Worm (Caenorhabditis elegans) whole organism, young adult: ENCODE results near the gene T13F2.4.

Experiments
- B0261.1 ChIP-seq: sonication (generic microtip); optimal IDR thresholded peaks from 2 replicates; lab custom pipeline; 2016; ENCODE audit warnings: mild to moderate bottlenecking, missing genetic modification characterization, moderate library complexity, missing compliant biosample characterization
- B0336.3 ChIP-seq: fragments of 200-800 bp; sonication (Bioruptor generic); IDR thresholded peaks from 2 replicates; pipeline ENCODE4 v1.3.6; 2022; ENCODE audit warnings: missing genetic modification characterization, missing compliant biosample characterization
- F10E7.11 ChIP-seq: sonication (generic microtip); optimal IDR thresholded peaks from 2 replicates; lab custom pipeline; 2017; ENCODE audit warnings: mild to moderate bottlenecking, missing genetic modification characterization, moderate library complexity, missing compliant biosample characterization
- F23B12.7 ChIP-seq: sonication (generic microtip); optimal IDR thresholded peaks from 2 replicates; lab custom pipeline; 2017; ENCODE audit warnings: missing genetic modification characterization, mild to moderate bottlenecking, missing compliant biosample characterization, antibody characterized with exemption, moderate library complexity; ENCODE audit not compliant: insufficient read depth
- F39B2.1 ChIP-seq: fragments of 200-800 bp; sonication (Bioruptor generic); IDR thresholded peaks from 2 replicates; pipeline ENCODE4 v1.3.6; 2022; ENCODE audit warnings: missing genetic modification reagents, missing genetic modification characterization, missing compliant biosample characterization
- F49E8.2 ChIP-seq: sonication (generic microtip); optimal IDR thresholded peaks from 3 replicates; lab custom pipeline; 2017; ENCODE audit warnings: missing genetic modification characterization, mild to moderate bottlenecking, missing compliant biosample characterization, antibody characterized with exemption, moderate library complexity; ENCODE audit not compliant: insufficient read depth
- F55B11.4 ChIP-seq: sonication (generic microtip); optimal IDR thresholded peaks from 2 replicates; lab custom pipeline; 2016; ENCODE audit warnings: missing compliant biosample characterization, missing genetic modification characterization, borderline replicate concordance; ENCODE audit not compliant: insufficient read depth
- F57C9.4 ChIP-seq: sonication (generic microtip); optimal IDR thresholded peaks from 2 replicates; lab custom pipeline; 2017; ENCODE audit warnings: mild to moderate bottlenecking, missing genetic modification characterization, missing compliant biosample characterization
- K11D2.4 ChIP-seq: fragments of 200-800 bp; sonication (Bioruptor generic); IDR thresholded peaks from 2 replicates; pipeline ENCODE4 v1.3.6; 2022; ENCODE audit warnings: missing genetic modification reagents, missing genetic modification characterization, missing compliant biosample characterization
- K12H6.12 ChIP-seq: fragments of 200-800 bp; sonication (Bioruptor generic); optimal IDR thresholded peaks from 2 replicates; lab custom pipeline; 2018; ENCODE audit warnings: mild to moderate bottlenecking, missing genetic modification characterization, missing compliant biosample characterization
- T07F8.4 ChIP-seq: sonication (generic microtip); optimal IDR thresholded peaks from 2 replicates; lab custom pipeline; 2016; ENCODE audit warnings: mild to moderate bottlenecking, missing genetic modification characterization, moderate library complexity, missing compliant biosample characterization
- Y56A3A.18 ChIP-seq: fragments of 200-800 bp; sonication (Bioruptor generic); IDR thresholded peaks from 2 replicates; pipeline ENCODE4 v1.3.6; 2022; ENCODE audit warnings: missing genetic modification reagents, missing genetic modification characterization, missing compliant biosample characterization
- ZK185.1 ChIP-seq: sonication (generic microtip); optimal IDR thresholded peaks from 2 replicates; lab custom pipeline; 2016; ENCODE audit warnings: mild to moderate bottlenecking, missing genetic modification characterization, missing compliant biosample characterization; ENCODE audit not compliant: poor library complexity, severe bottlenecking
- akir-1 ChIP-seq: fragments of 200-800 bp; sonication (Bioruptor generic); optimal IDR thresholded peaks from 2 replicates; lab custom pipeline; 2018; ENCODE audit warnings: mild to moderate bottlenecking, missing genetic modification characterization, moderate library complexity, missing compliant biosample characterization
- athp-1 ChIP-seq: sonication (generic microtip); optimal IDR thresholded peaks from 2 replicates; lab custom pipeline; 2017; ENCODE audit warnings: mild to moderate bottlenecking, missing genetic modification characterization, missing compliant biosample characterization
- bed-1 ChIP-seq: fragments of 200-800 bp; sonication (Bioruptor generic); IDR thresholded peaks from 2 replicates; pipeline ENCODE4 v1.3.6; 2022; ENCODE audit warnings: missing genetic modification reagents, missing genetic modification characterization, missing compliant biosample characterization
- ccch-3 ChIP-seq: fragments of 200-800 bp; sonication (Bioruptor generic); optimal IDR thresholded peaks from 2 replicates; lab custom pipeline; 2018; ENCODE audit warnings: mild to moderate bottlenecking, missing genetic modification characterization, missing compliant biosample characterization
- cebp-1 ChIP-seq, 2 experiments: fragments of 200-800 bp in 1 of 2; sonication (Bioruptor generic) in 1 of 2; sonication (generic microtip) in 1 of 2; IDR thresholded peaks in 1 of 2; optimal IDR thresholded peaks in 1 of 2; 2 replicates each; pipeline versions ENCODE4 v1.3.6 to Lab custom; 2017 to 2022; ENCODE audit warnings: missing compliant biosample characterization in 2 of 2, missing genetic modification characterization in 2 of 2, mild to moderate bottlenecking in 1 of 2, missing genetic modification reagents in 1 of 2, moderate library complexity in 1 of 2
- cebp-2 ChIP-seq: fragments of 200-800 bp; sonication (Bioruptor generic); IDR thresholded peaks from 2 replicates; pipeline ENCODE4 v1.3.6; 2022; ENCODE audit warnings: missing genetic modification characterization, missing compliant biosample characterization
- ceh-40 ChIP-seq: fragments of 200-800 bp; sonication (Bioruptor generic); IDR thresholded peaks from 2 replicates; pipeline ENCODE4 v1.3.6; 2022; ENCODE audit warnings: missing genetic modification characterization, missing compliant biosample characterization
- ceh-91 ChIP-seq: fragments of 200-800 bp; sonication (Bioruptor generic); IDR thresholded peaks from 2 replicates; pipeline ENCODE4 v1.3.6; 2022; ENCODE audit warnings: missing genetic modification reagents, missing genetic modification characterization, missing compliant biosample characterization
- chd-7 ChIP-seq: sonication (generic microtip); optimal IDR thresholded peaks from 2 replicates; lab custom pipeline; 2016; ENCODE audit warnings: mild to moderate bottlenecking, missing genetic modification characterization, moderate library complexity, missing compliant biosample characterization
- lag-1 ChIP-seq: fragments of 200-800 bp; sonication (Bioruptor generic); IDR thresholded peaks from 2 replicates; pipeline ENCODE4 v1.3.6; 2022; ENCODE audit warnings: missing genetic modification reagents, missing genetic modification characterization, missing compliant biosample characterization
- lin-26 ChIP-seq: fragments of 200-800 bp; sonication (Bioruptor generic); IDR thresholded peaks from 2 replicates; pipeline ENCODE4 v1.3.6; 2022; ENCODE audit warnings: missing genetic modification reagents, missing genetic modification characterization, missing compliant biosample characterization
- lin-40 ChIP-seq: sonication (generic microtip); optimal IDR thresholded peaks from 2 replicates; lab custom pipeline; 2016; ENCODE audit warnings: missing genetic modification characterization, mild to moderate bottlenecking, missing compliant biosample characterization, missing genotype, missing genetic modification reagents
- madf-8 ChIP-seq: fragments of 200-800 bp; sonication (Bioruptor generic); conservative IDR thresholded peaks from 2 replicates; pipeline ENCODE4 v1.3.6; 2022; ENCODE audit warnings: missing genetic modification reagents, missing genetic modification characterization, missing compliant biosample characterization
- mcd-1 ChIP-seq: fragments of 200-800 bp; sonication (Bioruptor generic); IDR thresholded peaks from 2 replicates; pipeline ENCODE4 v1.3.6; 2022; ENCODE audit warnings: missing genetic modification reagents, missing genetic modification characterization, missing compliant biosample characterization
- mel-28 ChIP-seq: sonication (generic microtip); optimal IDR thresholded peaks from 2 replicates; lab custom pipeline; 2016; ENCODE audit warnings: borderline replicate concordance, mild to moderate bottlenecking, missing genetic modification characterization, missing compliant biosample characterization
- mes-4 ChIP-seq: sonication (generic microtip); optimal IDR thresholded peaks from 2 replicates; lab custom pipeline; 2016; ENCODE audit warnings: missing genotype, missing genetic modification characterization, missing compliant biosample characterization
- nhr-120 ChIP-seq: fragments of 200-800 bp; sonication (Bioruptor generic); IDR thresholded peaks from 2 replicates; pipeline ENCODE4 v1.3.6; 2022; ENCODE audit warnings: missing genetic modification characterization, missing compliant biosample characterization
- nhr-27 ChIP-seq: fragments of 200-800 bp; sonication (Bioruptor generic); optimal IDR thresholded peaks from 2 replicates; lab custom pipeline; 2018; ENCODE audit warnings: mild to moderate bottlenecking, missing genetic modification characterization, moderate library complexity, missing compliant biosample characterization
- nhr-80 ChIP-seq: sonication (generic microtip); optimal IDR thresholded peaks from 2 replicates; lab custom pipeline; 2016; ENCODE audit warnings: missing genetic modification characterization, missing compliant biosample characterization
- rpc-1 ChIP-seq, 2 experiments: fragments of 150-350 bp in 1 of 2; sonication (generic microtip) in 1 of 2; optimal IDR thresholded peaks; 2 replicates each; lab custom pipeline; 2014 to 2018; ENCODE audit warnings: missing biosample characterization in 1 of 2, missing genetic modification characterization in 1 of 2, missing genetic modification reagents in 1 of 2, missing genotype in 1 of 2
- snpc-1.1 ChIP-seq: sonication (generic microtip); optimal IDR thresholded peaks from 2 replicates; lab custom pipeline; 2017; ENCODE audit warnings: missing genetic modification characterization, mild to moderate bottlenecking, missing compliant biosample characterization, antibody characterized with exemption, moderate library complexity, missing genotype, missing genetic modification reagents; ENCODE audit not compliant: insufficient read depth
- snpc-4 ChIP-seq, 5 experiments: fragments of 150-350 bp in 1 of 5; sonication (generic microtip) in 4 of 5; optimal IDR thresholded peaks; 2 replicates each; lab custom pipeline; 2014 to 2018; ENCODE audit warnings: missing genetic modification characterization in 5 of 5, missing biosample characterization in 3 of 5, antibody characterized with exemption in 2 of 5, mild to moderate bottlenecking in 2 of 5, missing compliant biosample characterization in 2 of 5, missing genotype in 2 of 5, moderate library complexity in 2 of 5, missing genetic modification reagents in 1 of 5
- unc-130 ChIP-seq: sonication (generic microtip); optimal IDR thresholded peaks from 2 replicates; lab custom pipeline; 2016; ENCODE audit warnings: missing genetic modification reagents, missing genetic modification characterization, missing compliant biosample characterization
- zim-3 ChIP-seq: sonication (generic microtip); optimal IDR thresholded peaks from 2 replicates; lab custom pipeline; 2017; ENCODE audit warnings: mild to moderate bottlenecking, missing genetic modification characterization, moderate library complexity, missing compliant biosample characterization
- ztf-22 ChIP-seq: fragments of 200-800 bp; sonication (Bioruptor generic); optimal IDR thresholded peaks from 2 replicates; lab custom pipeline; 2018; ENCODE audit warnings: mild to moderate bottlenecking, missing genetic modification characterization, moderate library complexity, missing compliant biosample characterization
- ztf-25 ChIP-seq: fragments of 200-800 bp; sonication (Bioruptor generic); IDR thresholded peaks from 2 replicates; pipeline ENCODE4 v1.3.6; 2022; ENCODE audit warnings: missing genetic modification reagents, missing genetic modification characterization, missing compliant biosample characterization
- ztf-3 ChIP-seq: fragments of 200-800 bp; sonication (Bioruptor generic); optimal IDR thresholded peaks from 2 replicates; lab custom pipeline; 2018; ENCODE audit warnings: mild to moderate bottlenecking, missing genetic modification characterization, missing compliant biosample characterization

T13F2.4 gene

ce11 chrIV:9801418-9801817 is 11.8 kb downstream of the T13F2.4 start (continued):
- TF ChIP-seq lin-26 (GFP tag; lab: Robert Waterston, UW) (no peak), athp-1 (tag; lab: Kevin White, UChicago) (no peak), akir-1 (no peak), ceh-91 (GFP tag; lab: Robert Waterston, UW) (no peak), F55B11.4 (tag; lab: Kevin White, UChicago) (no peak), ztf-3 (no peak), nhr-80 (tag; lab: Kevin White, UChicago) (peak; percentile 97), mel-28 (no peak), T07F8.4 (no peak), ZK185.1 (no peak), ztf-22 (peak; percentile 90), F23B12.7 (no peak), Y56A3A.18 (GFP tag; lab: Robert Waterston, UW) (no peak), unc-130 (GFP tag; lab: Kevin White, UChicago) (no peak), mcd-1 (GFP tag; lab: Robert Waterston, UW) (no peak), ccch-3 (GFP tag; lab: Kevin White, UChicago) (no peak), nhr-120 (no peak), ceh-40 (GFP tag; lab: Robert Waterston, UW) (0 out of 2 replicates have a peak, but pooled peaks have one; percentile 7), F10E7.11 (tag; lab: Kevin White, UChicago) (no peak), cebp-1 (GFP tag; IDR thresholded peaks at IDR 0.05; lab: Robert Waterston, UW) (no peak), cebp-1 (tag; optimal IDR thresholded peaks at IDR 0.05; lab: Kevin White, UChicago) (peak; percentile 54), lag-1 (no peak), K11D2.4 (GFP tag; lab: Robert Waterston, UW) (no peak), snpc-4 (GFP tag; optimal IDR thresholded peaks at IDR 0.05; lab: Kevin White, UChicago) (no peak), snpc-4 (tag; optimal IDR thresholded peaks at IDR 0.05; lab: Kevin White, UChicago) (no peak), chd-7 (no peak), F39B2.1 (GFP tag; lab: Robert Waterston, UW) (no peak), K12H6.12 (no peak), mes-4 (tag; lab: Kevin White, UChicago) (no peak), B0336.3 (GFP tag; lab: Robert Waterston, UW) (no peak), B0261.1 (tag; lab: Kevin White, UChicago) (no peak), F49E8.2 (no peak), bed-1 (no peak), cebp-2 (no peak), F57C9.4 (tag; lab: Kevin White, UChicago) (no peak), lin-40 (tag; lab: Kevin White, UChicago) (peak; percentile 31), snpc-1.1 (tag; lab: Kevin White, UChicago) (no peak), nhr-27 (tag; lab: Kevin White, UChicago) (no peak), ztf-25 (no peak), madf-8 (GFP tag; lab: Robert Waterston, UW) (no peak), rpc-1 (optimal IDR thresholded peaks at IDR 0.05; lab: Kevin White, UChicago) (no peak), rpc-1 (tag; optimal IDR thresholded peaks at IDR 0.05; lab: Kevin White, UChicago) (no peak), zim-3 (no peak)
